Worm (Caenorhabditis elegans) whole organism, L2 larva: ENCODE data around the gene gpa-9.

ENCODE experiments used
- F13H6.1 ChIP-seq: sonication (generic microtip); optimal IDR thresholded peaks from 2 replicates; lab custom pipeline; 2016; ENCODE audit warnings: missing genetic modification characterization, missing compliant biosample characterization
- ama-1 ChIP-seq: fragments of 150-350 bp; optimal IDR thresholded peaks from 2 replicates; lab custom pipeline; 2018; ENCODE audit warnings: inconsistent platforms
- blmp-1 ChIP-seq: sonication (generic microtip); optimal IDR thresholded peaks from 2 replicates; lab custom pipeline; 2017; ENCODE audit warnings: missing genetic modification characterization, mild to moderate bottlenecking, missing compliant biosample characterization, antibody characterized with exemption, moderate library complexity; ENCODE audit not compliant: insufficient read depth
- crh-2 ChIP-seq: sonication (generic microtip); optimal IDR thresholded peaks from 2 replicates; lab custom pipeline; 2017; ENCODE audit warnings: missing biosample characterization, missing genetic modification characterization
- dmd-4 ChIP-seq: sonication (generic microtip); optimal IDR thresholded peaks from 2 replicates; lab custom pipeline; 2017; ENCODE audit warnings: missing biosample characterization, missing genetic modification characterization
- elt-1 ChIP-seq: fragments of 150-350 bp; optimal IDR thresholded peaks from 2 replicates; lab custom pipeline; 2014; ENCODE audit warnings: missing biosample characterization, missing genetic modification characterization
- elt-3 ChIP-seq: sonication (generic microtip); optimal IDR thresholded peaks from 2 replicates; lab custom pipeline; 2017; ENCODE audit warnings: missing biosample characterization, missing genetic modification characterization
- fos-1 ChIP-seq: fragments of 150-350 bp; optimal IDR thresholded peaks from 2 replicates; lab custom pipeline; 2014; ENCODE audit warnings: missing biosample characterization, missing genetic modification characterization
- lin-11 ChIP-seq: fragments of 150-350 bp; sonication (generic microtip); optimal IDR thresholded peaks from 2 replicates; lab custom pipeline; 2014; ENCODE audit warnings: missing biosample characterization, missing genetic modification characterization, inconsistent platforms, mixed read lengths
- nhr-25 ChIP-seq: fragments of 150-350 bp; sonication (generic microtip); optimal IDR thresholded peaks from 3 replicates; lab custom pipeline; 2014; ENCODE audit warnings: missing biosample characterization, missing genetic modification characterization
- peb-1 ChIP-seq: fragments of 150-350 bp; optimal IDR thresholded peaks from 2 replicates; lab custom pipeline; 2014; ENCODE audit warnings: missing biosample characterization, missing genetic modification characterization
- sem-4 ChIP-seq: fragments of 150-350 bp; optimal IDR thresholded peaks from 2 replicates; lab custom pipeline; 2014; ENCODE audit warnings: missing biosample characterization, missing genetic modification reagents, missing genetic modification characterization
- unc-39 ChIP-seq: fragments of 150-350 bp; optimal IDR thresholded peaks from 2 replicates; lab custom pipeline; 2014; ENCODE audit warnings: missing biosample characterization, missing genetic modification characterization
- unc-55 ChIP-seq: fragments of 150-350 bp; sonication (generic microtip); optimal IDR thresholded peaks from 3 replicates; lab custom pipeline; 2014; ENCODE audit warnings: missing biosample characterization, missing genetic modification reagents, missing genetic modification characterization
- unc-62 ChIP-seq: fragments of 150-350 bp; optimal IDR thresholded peaks from 2 replicates; lab custom pipeline; 2014; ENCODE audit warnings: missing biosample characterization, missing genetic modification reagents, missing genetic modification characterization
- zag-1 ChIP-seq: fragments of 150-350 bp; optimal IDR thresholded peaks from 2 replicates; lab custom pipeline; 2014; ENCODE audit warnings: missing biosample characterization, missing genetic modification characterization

Gene gpa-9

DNA sequence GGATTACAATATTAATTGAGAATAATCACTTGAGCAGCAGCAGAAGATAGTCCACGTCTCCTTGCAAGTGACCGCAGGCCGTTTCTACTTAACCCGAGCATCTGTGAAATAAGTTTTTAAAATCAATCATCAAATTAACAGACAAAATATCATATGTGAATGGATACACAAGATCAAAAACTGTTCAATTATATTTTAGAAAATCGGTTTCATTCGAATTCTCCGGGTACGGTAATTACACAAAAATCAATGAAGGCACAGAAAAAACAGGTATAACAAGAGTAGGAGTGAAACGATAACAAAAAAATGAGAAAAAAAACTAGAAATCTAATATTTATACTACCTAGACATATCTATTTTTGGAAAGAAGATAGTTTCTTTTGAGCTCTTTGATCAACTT lies 52.9 kb downstream of the gpa-9 start, which contains the start of gene mma-1:
TSS of gene mma-1 (minus strand) at position 101 of the 400 bp plus-strand sequence.
- TF ChIP-seq unc-39, result no peak
- no peak for TF ChIP-seq zag-1 (tag; lab: Kevin White, UChicago)
- no peak for TF ChIP-seq unc-62 (GFP tag; lab: Kevin White, UChicago)
- no peak for TF ChIP-seq unc-55 (GFP tag; lab: Kevin White, UChicago)
- TF ChIP-seq F13H6.1, result no peak
- TF ChIP-seq crh-2 (tag; lab: Kevin White, UChicago), result no peak
- TF ChIP-seq nhr-25, result no peak
- TF ChIP-seq lin-11 (tag; lab: Kevin White, UChicago), result no peak
- no peak for TF ChIP-seq blmp-1 (tag; lab: Kevin White, UChicago)
- no peak for TF ChIP-seq sem-4 (tag; lab: Kevin White, UChicago)
- no peak for TF ChIP-seq elt-1 (tag; lab: Kevin White, UChicago)
- no peak for TF ChIP-seq fos-1
- no peak for TF ChIP-seq dmd-4
- TF ChIP-seq elt-3 (tag; lab: Kevin White, UChicago), result no peak
- no peak for TF ChIP-seq ama-1
- no peak for TF ChIP-seq peb-1 (tag; lab: Kevin White, UChicago)
